Worm (Caenorhabditis elegans) whole organism, L1 larva: ENCODE measurements around the gene sysm-1.
A peak's percentile ranks its signal among the peaks of the same experiment; 100 is the strongest.

Experiments
- C04F5.9 ChIP-seq: sonication (generic microtip); optimal IDR thresholded peaks from 2 replicates; lab custom pipeline; 2016; ENCODE audit warnings: missing genetic modification characterization, missing compliant biosample characterization
- F16B12.6 ChIP-seq: fragments of 150-350 bp; optimal IDR thresholded peaks from 2 replicates; lab custom pipeline; 2014; ENCODE audit warnings: missing biosample characterization, missing genetic modification characterization
- blmp-1 ChIP-seq: fragments of 150-350 bp; optimal IDR thresholded peaks from 2 replicates; lab custom pipeline; 2014; ENCODE audit warnings: missing biosample characterization, missing genetic modification characterization
- ceh-63 ChIP-seq: fragments of 200-800 bp; sonication (Bioruptor generic); optimal IDR thresholded peaks from 2 replicates; lab custom pipeline; 2018; ENCODE audit warnings: mild to moderate bottlenecking, missing genetic modification characterization, missing compliant biosample characterization
- ceh-8 ChIP-seq: fragments of 200-800 bp; sonication (Bioruptor generic); optimal IDR thresholded peaks from 2 replicates; lab custom pipeline; 2018; ENCODE audit warnings: mild to moderate bottlenecking, missing genetic modification characterization, moderate library complexity, missing compliant biosample characterization
- ceh-82 ChIP-seq, 3 experiments: fragments of 150-350 bp in 1 of 3; sonication (generic microtip) in 2 of 3; optimal IDR thresholded peaks; 2 replicates each; lab custom pipeline; 2014 to 2017; ENCODE audit warnings: missing biosample characterization in 3 of 3, missing genetic modification characterization in 3 of 3
- dsc-1 ChIP-seq: sonication (generic microtip); optimal IDR thresholded peaks from 2 replicates; lab custom pipeline; 2016; ENCODE audit warnings: mild to moderate bottlenecking, missing genetic modification characterization, missing compliant biosample characterization
- efl-1 ChIP-seq, 4 experiments: fragments of 150-350 bp; optimal IDR thresholded peaks in 3 of 4; peaks in 1 of 4; 1 replicate in 1 of 4; 2 replicates in 3 of 4; lab custom pipeline; 2014; ENCODE audit warnings: missing biosample characterization in 2 of 4, missing genetic modification characterization in 2 of 4, missing genetic modification reagents in 2 of 4
- elt-2 ChIP-seq: sonication (generic microtip); optimal IDR thresholded peaks from 2 replicates; lab custom pipeline; 2016; ENCODE audit warnings: missing genetic modification characterization, mild to moderate bottlenecking, inconsistent platforms, missing compliant biosample characterization, missing genetic modification reagents
- elt-3 ChIP-seq, 6 experiments: fragments of 150-350 bp in 1 of 6; sonication (generic microtip); optimal IDR thresholded peaks; 2 replicates each; lab custom pipeline; 2017 to 2018; ENCODE audit warnings: missing biosample characterization in 6 of 6, missing genetic modification characterization in 6 of 6, inconsistent platforms in 1 of 6
- ets-5 ChIP-seq: fragments of 200-800 bp; sonication (Bioruptor generic); IDR thresholded peaks from 2 replicates; pipeline ENCODE4 v1.3.6; 2022; ENCODE audit warnings: missing genetic modification characterization, missing compliant biosample characterization
- fkh-10 ChIP-seq: sonication (generic microtip); optimal IDR thresholded peaks from 2 replicates; lab custom pipeline; 2017; ENCODE audit warnings: missing biosample characterization, missing genetic modification reagents, missing genetic modification characterization
- fkh-8 ChIP-seq: sonication (generic microtip); optimal IDR thresholded peaks from 2 replicates; lab custom pipeline; 2016; ENCODE audit warnings: mild to moderate bottlenecking, missing genetic modification characterization, missing compliant biosample characterization
- fos-1 ChIP-seq: fragments of 150-350 bp; optimal IDR thresholded peaks from 2 replicates; lab custom pipeline; 2014; ENCODE audit warnings: missing biosample characterization, missing genetic modification characterization
- grh-1 ChIP-seq: fragments of 200-800 bp; sonication (Bioruptor generic); IDR thresholded peaks from 2 replicates; pipeline ENCODE4 v1.3.6; 2022; ENCODE audit warnings: missing genetic modification reagents, missing genetic modification characterization, missing compliant biosample characterization
- lin-13 ChIP-seq: fragments of 150-350 bp; optimal IDR thresholded peaks from 2 replicates; lab custom pipeline; 2014; ENCODE audit warnings: missing biosample characterization, missing genetic modification reagents, missing genetic modification characterization
- lin-14 ChIP-seq: fragments of 200-800 bp; sonication (Bioruptor generic); optimal IDR thresholded peaks from 2 replicates; lab custom pipeline; 2018; ENCODE audit warnings: mild to moderate bottlenecking, missing genetic modification characterization, moderate library complexity, missing compliant biosample characterization
- lin-35 ChIP-seq, 2 experiments: fragments of 150-350 bp; optimal IDR thresholded peaks; 2 replicates each; lab custom pipeline; 2014; ENCODE audit warnings: missing biosample characterization in 2 of 2, missing genetic modification characterization in 2 of 2, missing genetic modification reagents in 2 of 2
- lir-3 ChIP-seq: sonication (generic microtip); optimal IDR thresholded peaks from 2 replicates; lab custom pipeline; 2016; ENCODE audit warnings: mild to moderate bottlenecking, missing genetic modification characterization, moderate library complexity, missing compliant biosample characterization; ENCODE audit not compliant: poor library complexity
- lsy-2 ChIP-seq, 2 experiments: fragments of 150-350 bp; optimal IDR thresholded peaks; 2 replicates each; lab custom pipeline; 2014; ENCODE audit warnings: missing biosample characterization in 2 of 2, missing genetic modification characterization in 2 of 2
- mdl-1 ChIP-seq, 2 experiments: fragments of 150-350 bp; optimal IDR thresholded peaks; 2 replicates each; lab custom pipeline; 2014 to 2017; ENCODE audit warnings: missing biosample characterization in 2 of 2, missing genetic modification characterization in 2 of 2, inconsistent platforms in 1 of 2
- mef-2 ChIP-seq: fragments of 150-350 bp; optimal IDR thresholded peaks from 2 replicates; lab custom pipeline; 2014; ENCODE audit warnings: missing biosample characterization, missing genetic modification characterization
- mep-1 ChIP-seq: fragments of 150-350 bp; optimal IDR thresholded peaks from 2 replicates; lab custom pipeline; 2014; ENCODE audit warnings: missing biosample characterization, missing genetic modification characterization
- nhr-11 ChIP-seq: fragments of 150-350 bp; optimal IDR thresholded peaks from 2 replicates; lab custom pipeline; 2014; ENCODE audit warnings: missing biosample characterization, missing genetic modification characterization
- nhr-12 ChIP-seq: sonication (generic microtip); optimal IDR thresholded peaks from 2 replicates; lab custom pipeline; 2017; ENCODE audit warnings: missing biosample characterization, missing genetic modification characterization
- nhr-19 ChIP-seq: fragments of 200-800 bp; sonication (Bioruptor generic); conservative IDR thresholded peaks from 2 replicates; pipeline ENCODE4 v1.3.6; 2022; ENCODE audit warnings: missing genetic modification characterization, missing compliant biosample characterization
- nhr-20 ChIP-seq: sonication (generic microtip); optimal IDR thresholded peaks from 2 replicates; lab custom pipeline; 2016; ENCODE audit warnings: mild to moderate bottlenecking, missing genetic modification characterization, missing compliant biosample characterization
- nhr-237 ChIP-seq: fragments of 150-350 bp; optimal IDR thresholded peaks from 2 replicates; lab custom pipeline; 2014; ENCODE audit warnings: missing biosample characterization, missing genetic modification characterization
- nhr-47 ChIP-seq: sonication (generic microtip); optimal IDR thresholded peaks from 2 replicates; lab custom pipeline; 2016; ENCODE audit warnings: mild to moderate bottlenecking, missing genetic modification characterization, moderate library complexity, missing compliant biosample characterization
- nhr-71 ChIP-seq: sonication (generic microtip); optimal IDR thresholded peaks from 2 replicates; lab custom pipeline; 2016; ENCODE audit warnings: mild to moderate bottlenecking, missing genetic modification characterization, moderate library complexity, missing compliant biosample characterization
- nhr-77 ChIP-seq: fragments of 150-350 bp; optimal IDR thresholded peaks from 2 replicates; lab custom pipeline; 2014; ENCODE audit warnings: missing biosample characterization, missing genetic modification characterization
- nhr-90 ChIP-seq: sonication (generic microtip); optimal IDR thresholded peaks from 2 replicates; lab custom pipeline; 2016; ENCODE audit warnings: mild to moderate bottlenecking, missing genetic modification characterization, missing compliant biosample characterization; ENCODE audit not compliant: poor library complexity
- pag-3 ChIP-seq: sonication (generic microtip); optimal IDR thresholded peaks from 2 replicates; lab custom pipeline; 2017; ENCODE audit warnings: missing genetic modification characterization, mild to moderate bottlenecking, missing compliant biosample characterization, antibody characterized with exemption, borderline replicate concordance; ENCODE audit not compliant: insufficient read depth
- skn-1 ChIP-seq: fragments of 150-350 bp; optimal IDR thresholded peaks from 2 replicates; lab custom pipeline; 2014; ENCODE audit warnings: missing biosample characterization, missing genetic modification characterization
- snpc-4 ChIP-seq: fragments of 150-350 bp; optimal IDR thresholded peaks from 2 replicates; lab custom pipeline; 2014; ENCODE audit warnings: missing biosample characterization, missing genetic modification characterization
- snu-23 ChIP-seq: sonication (generic microtip); optimal IDR thresholded peaks from 2 replicates; lab custom pipeline; 2016; ENCODE audit warnings: missing genetic modification characterization, missing compliant biosample characterization
- sptf-1 ChIP-seq: fragments of 150-350 bp; optimal IDR thresholded peaks from 2 replicates; lab custom pipeline; 2014; ENCODE audit warnings: missing biosample characterization, missing genetic modification characterization
- sup-37 ChIP-seq: fragments of 200-800 bp; sonication (Bioruptor generic); optimal IDR thresholded peaks from 2 replicates; lab custom pipeline; 2018; ENCODE audit warnings: mild to moderate bottlenecking, missing genetic modification characterization, missing compliant biosample characterization
- tlp-1 ChIP-seq: fragments of 150-350 bp; optimal IDR thresholded peaks from 2 replicates; lab custom pipeline; 2014; ENCODE audit warnings: missing biosample characterization, missing genetic modification characterization
- unc-130 ChIP-seq: fragments of 150-350 bp; optimal IDR thresholded peaks from 2 replicates; lab custom pipeline; 2017; ENCODE audit warnings: missing biosample characterization, missing genetic modification characterization, inconsistent platforms
- unc-86 ChIP-seq: sonication (generic microtip); optimal IDR thresholded peaks from 2 replicates; lab custom pipeline; 2016; ENCODE audit warnings: missing genetic modification characterization, missing compliant biosample characterization
- zag-1 ChIP-seq: fragments of 150-350 bp; optimal IDR thresholded peaks from 2 replicates; lab custom pipeline; 2014; ENCODE audit warnings: missing biosample characterization, missing genetic modification characterization
- ztf-11 ChIP-seq, 2 experiments: sonication (generic microtip); optimal IDR thresholded peaks; 2 replicates each; lab custom pipeline; 2016 to 2017; ENCODE audit warnings: missing genetic modification characterization in 2 of 2, missing biosample characterization in 1 of 2, missing compliant biosample characterization in 1 of 2

sysm-1 gene

DNA sequence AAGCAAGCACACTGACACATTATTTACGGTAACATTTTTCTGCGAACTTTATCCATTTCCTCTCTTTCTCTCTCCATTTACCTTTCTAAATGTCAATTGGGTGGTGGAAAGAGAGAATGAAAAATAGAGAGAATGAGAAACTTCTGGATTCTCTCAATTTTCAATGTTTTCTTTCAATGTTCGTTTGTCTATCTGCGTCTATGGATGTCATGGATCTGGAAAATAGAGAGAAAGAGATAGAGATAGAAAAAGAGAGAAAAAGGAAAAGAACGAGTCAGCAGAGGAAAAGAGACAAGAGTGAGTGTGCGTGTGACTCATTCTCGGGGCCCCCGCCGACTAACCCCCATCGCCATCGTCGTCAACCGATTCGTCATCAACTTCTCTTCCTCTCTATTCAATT, 29.9 kb upstream of the sysm-1 start, which contains the start of gene jun-1 (continued):
- TF ChIP-seq lir-3 (tag; lab: Kevin White, UChicago) (peak; percentile 60), ceh-8 (GFP tag; lab: Kevin White, UChicago) (no peak), nhr-19 (GFP tag; lab: Robert Waterston, UW) (peak; percentile 84), zag-1 (tag; lab: Kevin White, UChicago) (no peak), fkh-10 (GFP tag; lab: Kevin White, UChicago) (peak; percentile 49), elt-2 (tag; lab: Kevin White, UChicago) (no peak), unc-130 (peak; percentile 36), lin-13 (GFP tag; lab: Kevin White, UChicago) (peak; percentile 77), lsy-2 (tag; optimal IDR thresholded peaks at IDR 0.05; lab: Kevin White, UChicago) (peak; percentile 85 to 95), sup-37 (GFP tag; lab: Kevin White, UChicago) (peak; percentile 28)

DNA sequence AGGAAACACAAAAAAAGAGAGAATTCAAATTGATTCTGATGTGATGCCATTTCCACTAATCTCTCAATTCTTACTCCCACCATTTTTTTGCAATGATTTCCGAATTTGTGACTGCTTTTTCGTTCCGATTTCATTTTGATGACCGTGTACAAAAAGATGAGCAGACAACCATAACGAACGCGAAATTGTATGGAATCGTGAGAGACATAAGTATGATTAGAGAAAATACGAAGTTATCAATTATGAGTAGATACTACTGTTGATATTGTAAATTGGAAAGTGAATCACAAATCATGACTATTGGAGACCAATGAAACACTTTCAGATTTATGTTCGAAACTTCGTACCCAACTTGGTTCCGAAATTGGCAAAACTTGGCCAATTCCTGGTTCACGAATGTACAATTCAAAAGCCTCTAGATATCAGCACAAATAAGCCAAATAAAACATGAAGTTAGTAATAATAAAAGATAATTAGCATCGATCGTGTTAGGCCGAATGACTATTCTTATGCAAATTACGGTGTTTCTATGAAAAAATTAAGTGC, 28.6 kb upstream of the sysm-1 start:
- TF ChIP-seq nhr-237 = no peak
- TF ChIP-seq nhr-77 (tag; lab: Kevin White, UChicago) = no peak
- TF ChIP-seq ceh-63 (GFP tag; lab: Kevin White, UChicago) = no peak
- no peak for TF ChIP-seq elt-3 (tag; optimal IDR thresholded peaks at IDR 0.05; lab: Kevin White, UChicago)
- TF ChIP-seq ztf-11 (tag; optimal IDR thresholded peaks at IDR 0.05; lab: Kevin White, UChicago) = no peak
- TF ChIP-seq lin-35 (GFP tag; optimal IDR thresholded peaks at IDR 0.05; lab: Kevin White, UChicago) = no peak
- no peak for TF ChIP-seq fkh-8 (tag; lab: Kevin White, UChicago)
- peak; percentile 27 for TF ChIP-seq nhr-71
- no peak for TF ChIP-seq F16B12.6
- peak; percentile 29 for TF ChIP-seq lin-14
- TF ChIP-seq grh-1 = no peak
- no peak for TF ChIP-seq nhr-11 (tag; lab: Kevin White, UChicago)
- no peak for TF ChIP-seq mef-2 (tag; lab: Kevin White, UChicago)
- TF ChIP-seq tlp-1 (tag; lab: Kevin White, UChicago) = no peak
- TF ChIP-seq mep-1 (tag; lab: Kevin White, UChicago) = no peak

DNA sequence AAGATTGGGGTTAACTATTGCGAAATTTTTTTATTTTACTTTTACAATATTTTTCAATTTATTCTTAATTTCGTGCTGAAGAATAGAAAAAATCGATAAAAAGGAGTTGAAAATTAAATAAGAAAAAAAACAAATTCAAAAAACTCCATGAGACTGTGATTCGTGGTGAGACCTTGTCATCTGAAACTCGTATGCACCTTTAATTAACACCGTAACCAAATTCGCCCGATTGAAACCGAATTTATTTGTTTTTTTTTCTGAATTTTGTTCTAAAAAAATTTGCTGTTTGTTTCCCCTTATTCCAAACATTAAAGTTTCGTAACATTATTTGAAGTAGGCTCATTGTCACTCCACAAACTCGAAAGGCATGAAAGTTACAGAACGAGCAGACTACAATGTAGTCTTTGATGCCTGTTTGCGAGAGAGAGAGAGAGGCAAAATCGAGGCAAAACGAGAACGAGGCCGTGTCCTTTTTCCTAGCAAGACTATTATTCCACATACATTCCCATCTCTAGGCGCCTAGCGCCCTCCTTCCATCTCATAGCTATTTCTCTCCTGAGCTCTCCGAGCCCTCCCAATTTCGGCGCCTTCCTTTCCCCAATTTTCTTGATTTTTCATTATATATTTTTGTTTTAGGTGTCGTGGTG, 26.0 kb upstream of the sysm-1 start, which contains the start of gene T24H10.4:
Gene T24H10.4, plus strand, starts transcription at position 630 of the 647 bp plus-strand sequence.
- TF ChIP-seq lsy-2 (tag; optimal IDR thresholded peaks at IDR 0.05; lab: Kevin White, UChicago) (peak in 1 of 2 experiments; percentile 2), ceh-82 (tag; optimal IDR thresholded peaks at IDR 0.05; lab: Kevin White, UChicago) (peak in 1 of 3 experiments; percentile 18), snu-23 (GFP tag; lab: Kevin White, UChicago) (peak; percentile 17), efl-1 (optimal IDR thresholded peaks at IDR 0.05; lab: Kevin White, UChicago) (no peak), efl-1 (GFP tag; optimal IDR thresholded peaks at IDR 0.05 in 1 of 2; lab: Kevin White, UChicago) (peak in 1 of 2 experiments; percentile 53), mep-1 (tag; lab: Kevin White, UChicago) (no peak), unc-86 (tag; lab: Kevin White, UChicago) (no peak), zag-1 (tag; lab: Kevin White, UChicago) (no peak), nhr-20 (tag; lab: Kevin White, UChicago) (peak; percentile 79), unc-130 (no peak), blmp-1 (tag; lab: Kevin White, UChicago) (no peak), lin-14 (peak; percentile 47), nhr-47 (tag; lab: Kevin White, UChicago) (peak; percentile 23), lin-13 (GFP tag; lab: Kevin White, UChicago) (no peak)

DNA sequence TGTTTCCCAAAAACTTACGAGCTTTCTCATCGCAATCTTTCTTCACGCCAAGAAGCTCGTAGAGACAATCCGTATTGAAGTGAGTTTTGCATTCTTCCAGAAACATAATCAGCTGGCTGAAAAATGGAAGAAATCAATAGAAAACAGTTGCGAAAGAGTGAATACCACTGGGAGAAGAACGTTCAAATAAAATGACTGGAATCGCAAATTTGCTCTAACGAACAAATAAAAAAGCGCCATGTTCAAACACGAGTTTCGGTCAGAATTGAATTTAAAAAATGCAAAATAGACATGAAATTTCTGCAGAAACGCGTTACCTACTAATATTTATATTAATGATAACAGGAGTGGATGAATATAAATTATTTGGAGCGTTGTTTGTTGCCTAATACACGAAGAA, 25.4 kb upstream of the sysm-1 start, which contains the start of gene dnj-23:
Gene dnj-23, minus strand, starts transcription at position 158 of the 400 bp plus-strand sequence.
- no peak for TF ChIP-seq elt-2 (tag; lab: Kevin White, UChicago)
- no peak for TF ChIP-seq dsc-1 (tag; lab: Kevin White, UChicago)
- no peak for TF ChIP-seq nhr-90 (tag; lab: Kevin White, UChicago)
- no peak for TF ChIP-seq pag-3 (tag; lab: Kevin White, UChicago)
- no peak for TF ChIP-seq fos-1 (tag; lab: Kevin White, UChicago)
- no peak for TF ChIP-seq snpc-4 (tag; lab: Kevin White, UChicago)
- TF ChIP-seq lir-3 (tag; lab: Kevin White, UChicago) = no peak
- TF ChIP-seq unc-130 = no peak
- TF ChIP-seq mdl-1 (tag; optimal IDR thresholded peaks at IDR 0.05; lab: Kevin White, UChicago) = no peak
- TF ChIP-seq skn-1 = peak; percentile 59
- TF ChIP-seq F16B12.6 = no peak
- no peak for TF ChIP-seq nhr-12 (tag; lab: Kevin White, UChicago)
- TF ChIP-seq sptf-1 (tag; lab: Kevin White, UChicago) = no peak
- no peak for TF ChIP-seq zag-1 (tag; lab: Kevin White, UChicago)
- TF ChIP-seq C04F5.9 (tag; lab: Kevin White, UChicago) = no peak
- TF ChIP-seq nhr-20 (tag; lab: Kevin White, UChicago) = peak; percentile 42
- peak; percentile 9 to 65 for TF ChIP-seq lsy-2 (tag; optimal IDR thresholded peaks at IDR 0.05; lab: Kevin White, UChicago)
- TF ChIP-seq ets-5 (GFP tag; lab: Robert Waterston, UW) = no peak
- peak; percentile 29 for TF ChIP-seq nhr-71
